Worm (Caenorhabditis elegans) whole organism, young adult: Measurements from ENCODE around the gene F14F9.6.

Experiments used
- F33H1.4 ChIP-seq: fragments of 200-800 bp; sonication (Bioruptor generic); IDR thresholded peaks from 2 replicates; pipeline ENCODE4 v1.3.6; 2022; ENCODE audit warnings: missing genetic modification reagents, missing genetic modification characterization, missing compliant biosample characterization
- F55B11.4 ChIP-seq: sonication (generic microtip); optimal IDR thresholded peaks from 2 replicates; lab custom pipeline; 2016; ENCODE audit warnings: missing compliant biosample characterization, missing genetic modification characterization, borderline replicate concordance; ENCODE audit not compliant: insufficient read depth
- F57C9.4 ChIP-seq: sonication (generic microtip); optimal IDR thresholded peaks from 2 replicates; lab custom pipeline; 2017; ENCODE audit warnings: mild to moderate bottlenecking, missing genetic modification characterization, missing compliant biosample characterization
- Y67H2A.10 ChIP-seq: fragments of 200-800 bp; sonication (Bioruptor generic); conservative IDR thresholded peaks from 2 replicates; pipeline ENCODE4 v1.3.6; 2022; ENCODE audit warnings: missing genetic modification reagents, missing genetic modification characterization, missing compliant biosample characterization
- athp-1 ChIP-seq: sonication (generic microtip); optimal IDR thresholded peaks from 2 replicates; lab custom pipeline; 2017; ENCODE audit warnings: mild to moderate bottlenecking, missing genetic modification characterization, missing compliant biosample characterization
- ccch-3 ChIP-seq: fragments of 200-800 bp; sonication (Bioruptor generic); optimal IDR thresholded peaks from 2 replicates; lab custom pipeline; 2018; ENCODE audit warnings: mild to moderate bottlenecking, missing genetic modification characterization, missing compliant biosample characterization
- egl-44 ChIP-seq: fragments of 200-800 bp; sonication (Bioruptor generic); IDR thresholded peaks from 2 replicates; pipeline ENCODE4 v1.3.6; 2022; ENCODE audit warnings: missing genetic modification reagents, missing genetic modification characterization, missing compliant biosample characterization
- egrh-3 ChIP-seq: fragments of 200-800 bp; sonication (Bioruptor generic); IDR thresholded peaks from 2 replicates; pipeline ENCODE4 v1.3.6; 2022; ENCODE audit warnings: missing genetic modification reagents, missing genetic modification characterization, missing compliant biosample characterization
- gei-17 ChIP-seq: fragments of 200-800 bp; sonication (Bioruptor generic); optimal IDR thresholded peaks from 2 replicates; lab custom pipeline; 2018; ENCODE audit warnings: mild to moderate bottlenecking, missing genetic modification characterization, missing compliant biosample characterization
- him-1 ChIP-seq: sonication (generic microtip); optimal IDR thresholded peaks from 2 replicates; lab custom pipeline; 2016; ENCODE audit warnings: missing genotype, missing genetic modification reagents, missing genetic modification characterization, missing compliant biosample characterization
- let-526 ChIP-seq: fragments of 200-800 bp; sonication (Bioruptor generic); IDR thresholded peaks from 2 replicates; pipeline ENCODE4 v1.3.6; 2022; ENCODE audit warnings: missing genetic modification reagents, missing genetic modification characterization, missing compliant biosample characterization
- lsy-27 ChIP-seq: sonication (generic microtip); optimal IDR thresholded peaks from 2 replicates; lab custom pipeline; 2017; ENCODE audit warnings: missing genetic modification characterization, mild to moderate bottlenecking, missing compliant biosample characterization, antibody characterized with exemption, missing genotype, borderline replicate concordance; ENCODE audit not compliant: insufficient read depth
- madf-3 ChIP-seq: fragments of 200-800 bp; sonication (Bioruptor generic); IDR thresholded peaks from 2 replicates; pipeline ENCODE4 v1.3.6; 2022; ENCODE audit warnings: missing genetic modification reagents, missing genetic modification characterization, missing compliant biosample characterization
- nfya-2 ChIP-seq: fragments of 200-800 bp; sonication (Bioruptor generic); IDR thresholded peaks from 2 replicates; pipeline ENCODE4 v1.3.6; 2022; ENCODE audit warnings: missing genetic modification reagents, missing genetic modification characterization, missing compliant biosample characterization
- nhr-80 ChIP-seq: sonication (generic microtip); optimal IDR thresholded peaks from 2 replicates; lab custom pipeline; 2016; ENCODE audit warnings: missing genetic modification characterization, missing compliant biosample characterization
- tbp1 ChIP-seq: fragments of 200-800 bp; sonication (Bioruptor generic); optimal IDR thresholded peaks from 2 replicates; lab custom pipeline; 2018; ENCODE audit warnings: mild to moderate bottlenecking, missing genetic modification characterization, missing compliant biosample characterization

The F14F9.6 gene

DNA sequence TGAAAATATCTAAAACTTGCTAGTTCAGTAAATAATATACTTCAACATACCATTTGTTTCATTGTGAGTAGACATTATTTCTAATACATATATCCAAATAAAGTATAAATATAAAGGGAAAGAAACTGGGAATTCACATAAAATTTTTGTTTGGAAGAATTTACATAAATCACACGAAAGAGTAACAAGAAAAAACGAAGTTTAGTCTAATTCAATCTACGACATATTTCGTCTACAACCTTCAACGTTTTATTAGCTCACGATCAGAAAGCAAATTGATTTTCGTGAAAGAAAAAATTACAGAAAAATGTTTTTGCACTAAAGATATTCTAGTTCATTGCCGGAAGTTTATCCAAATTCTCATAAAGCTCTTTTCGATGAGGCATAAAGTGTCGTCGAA, 49.3 kb downstream of the F14F9.6 start, which contains the start of gene C04F5.2:
C04F5.2 (minus strand) TSS at position 101 of the 400 bp plus-strand sequence.
- TF ChIP-seq lsy-27, result no peak
- no peak for TF ChIP-seq F33H1.4 (GFP tag; lab: Robert Waterston, UW)
- TF ChIP-seq F57C9.4 (tag; lab: Kevin White, UChicago), result no peak
- TF ChIP-seq egl-44 (GFP tag; lab: Robert Waterston, UW), result no peak
- no peak for TF ChIP-seq nfya-2 (GFP tag; lab: Robert Waterston, UW)
- no peak for TF ChIP-seq madf-3 (GFP tag; lab: Robert Waterston, UW)
- TF ChIP-seq egrh-3 (GFP tag; lab: Robert Waterston, UW), result no peak
- no peak for TF ChIP-seq athp-1 (tag; lab: Kevin White, UChicago)
- no peak for TF ChIP-seq tbp1 (GFP tag; lab: Kevin White, UChicago)
- no peak for TF ChIP-seq him-1
- TF ChIP-seq gei-17 (GFP tag; lab: Kevin White, UChicago), result no peak
- TF ChIP-seq Y67H2A.10 (GFP tag; lab: Robert Waterston, UW), result no peak
- TF ChIP-seq nhr-80 (tag; lab: Kevin White, UChicago), result no peak
- no peak for TF ChIP-seq ccch-3 (GFP tag; lab: Kevin White, UChicago)
- TF ChIP-seq F55B11.4 (tag; lab: Kevin White, UChicago), result no peak
- no peak for TF ChIP-seq let-526 (GFP tag; lab: Robert Waterston, UW)
